Fruit fly (Drosophila melanogaster): ENCODE data around the gene ImpL2.

The ImpL2 gene

dm6 chr3L:4272167-4272773, 36.3 kb upstream of the ImpL2 start (continued):
- TF ChIP-seq Myb (GFP tag; optimal IDR thresholded peaks at IDR 0.05) (no peak), amos (GFP tag; IDR thresholded peaks at IDR 0.05; ENCODE audit: partially characterized antibody) (no peak), Asciz (GFP tag; optimal IDR thresholded peaks at IDR 0.05) (no peak), gcm (GFP tag; optimal IDR thresholded peaks at IDR 0.05) (no peak), zen (tag; optimal IDR thresholded peaks at IDR 0.05) (peak; percentile 13), CG8765 (GFP tag; IDR thresholded peaks at IDR 0.05) (no peak), cas (GFP tag; IDR thresholded peaks at IDR 0.05) (no peak), Mad (GFP tag; optimal IDR thresholded peaks at IDR 0.05) (no peak), Doc3 (GFP tag; IDR thresholded peaks at IDR 0.05; ENCODE audit: partially characterized antibody) (no peak), Ssrp (tag; optimal IDR thresholded peaks at IDR 0.05) (no peak), Fer3 (tag; optimal IDR thresholded peaks at IDR 0.05) (no peak), z (GFP tag; IDR thresholded peaks at IDR 0.05) (no peak), sr (GFP tag; IDR thresholded peaks at IDR 0.05) (no peak), CG10654 (GFP tag; optimal IDR thresholded peaks at IDR 0.05) (no peak), Lhr (GFP tag; optimal IDR thresholded peaks at IDR 0.05) (peak; percentile 30), insv (GFP tag; optimal IDR thresholded peaks at IDR 0.05) (no peak), CG9817 (tag; optimal IDR thresholded peaks at IDR 0.05) (no peak), Camta (GFP tag; optimal IDR thresholded peaks at IDR 0.05) (no peak), Tbp (GFP tag; optimal IDR thresholded peaks at IDR 0.05) (no peak), CG14441 (GFP tag; IDR thresholded peaks at IDR 0.05) (no peak), CG6683 (GFP tag; optimal IDR thresholded peaks at IDR 0.05) (no peak), CG10431 (GFP tag; optimal IDR thresholded peaks at IDR 0.05) (peak; percentile 74), CG12155 (GFP tag; optimal IDR thresholded peaks at IDR 0.05) (no peak), gfzf (GFP tag; optimal IDR thresholded peaks at IDR 0.05) (no peak), Doc2 (GFP tag; IDR thresholded peaks at IDR 0.05) (no peak), CG13775 (GFP tag; optimal IDR thresholded peaks at IDR 0.05) (no peak), dan (GFP tag; IDR thresholded peaks at IDR 0.05) (no peak), CG4730 (GFP tag; IDR thresholded peaks at IDR 0.05) (no peak), CG16779 (GFP tag; IDR thresholded peaks at IDR 0.05) (no peak), croc (GFP tag; conservative IDR thresholded peaks at IDR 0.05) (no peak), CG2712 (tag; optimal IDR thresholded peaks at IDR 0.05) (peak; percentile 23), CG9437 (GFP tag; optimal IDR thresholded peaks at IDR 0.05) (no peak), CG8478 (optimal IDR thresholded peaks at IDR 0.05) (no peak), bab2 (GFP tag; optimal IDR thresholded peaks at IDR 0.05) (peak; percentile 13), dmrt11E (tag; optimal IDR thresholded peaks at IDR 0.05) (peak; percentile 54), Deaf1 (tag; optimal IDR thresholded peaks at IDR 0.05) (no peak), CG13123 (GFP tag; optimal IDR thresholded peaks at IDR 0.05) (no peak), CG15696 (tag; optimal IDR thresholded peaks at IDR 0.05) (peak; percentile 82), vfl (GFP tag; optimal IDR thresholded peaks at IDR 0.05) (no peak), CG4328 (GFP tag; optimal IDR thresholded peaks at IDR 0.05) (no peak), Ets97D (GFP tag; optimal IDR thresholded peaks at IDR 0.05) (no peak), nau (GFP tag; optimal IDR thresholded peaks at IDR 0.05) (no peak), chn (GFP tag; optimal IDR thresholded peaks at IDR 0.05) (no peak), HmgD (GFP tag; optimal IDR thresholded peaks at IDR 0.05) (no peak), CG12236 (GFP tag; optimal IDR thresholded peaks at IDR 0.05) (peak; percentile 10), dpn (GFP tag; optimal IDR thresholded peaks at IDR 0.05) (no peak), toy (GFP tag; IDR thresholded peaks at IDR 0.05) (no peak), row (GFP tag; IDR thresholded peaks at IDR 0.05) (no peak), CG10321 (GFP tag; IDR thresholded peaks at IDR 0.05) (no peak), caup (GFP tag; optimal IDR thresholded peaks at IDR 0.05; ENCODE audit: severe bottlenecking) (no peak), CG7786 (GFP tag; optimal IDR thresholded peaks at IDR 0.05) (no peak), p53 (GFP tag; optimal IDR thresholded peaks at IDR 0.05) (no peak)

Data from whole organism, embryonic.